Worm (Caenorhabditis elegans): ENCODE data around the gene T25B6.3.

DNA sequence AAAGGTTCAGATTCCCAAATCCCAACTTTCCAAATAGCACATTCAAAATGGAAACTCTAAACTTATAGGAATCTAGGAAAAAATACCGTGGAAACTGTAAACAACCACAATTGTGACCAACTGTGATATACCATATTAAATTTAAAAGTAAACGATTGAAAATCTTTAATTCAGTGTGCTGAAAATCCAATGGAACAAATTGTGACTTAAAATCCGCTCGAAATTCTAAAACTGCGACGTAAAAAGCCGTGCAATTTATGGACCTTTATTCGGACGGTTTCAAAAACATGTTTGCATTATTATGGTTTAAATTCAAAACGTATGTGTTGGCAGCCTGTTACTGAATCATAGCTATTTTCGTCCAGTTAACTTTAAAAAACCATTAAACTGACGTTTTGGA lies 3.6 kb upstream of the T25B6.3 start:
- TF ChIP-seq dpl-1 (GFP tag; optimal IDR thresholded peaks at IDR 0.05) (no peak), F57A8.1 (GFP tag; optimal IDR thresholded peaks at IDR 0.05) (no peak), snpc-4 (GFP tag; optimal IDR thresholded peaks at IDR 0.05) (no peak), snpc-4 (tag; optimal IDR thresholded peaks at IDR 0.05) (no peak)

Data from whole organism, young adult.